Worm (Caenorhabditis elegans) whole organism, early embryonic: ENCODE data around the gene W08G11.3.

ENCODE experiments used
- ama-1 ChIP-seq: fragments of 150-350 bp; optimal IDR thresholded peaks from 2 replicates; lab custom pipeline; 2014
- ceh-13 ChIP-seq: fragments of 200-800 bp; sonication (Bioruptor generic); optimal IDR thresholded peaks from 2 replicates; lab custom pipeline; 2018; ENCODE audit warnings: mild to moderate bottlenecking, missing genetic modification characterization, missing compliant biosample characterization
- ceh-36 ChIP-seq: sonication (generic microtip); optimal IDR thresholded peaks from 2 replicates; lab custom pipeline; 2016; ENCODE audit warnings: missing genetic modification characterization, inconsistent platforms, missing compliant biosample characterization
- ets-7 ChIP-seq: sonication (generic microtip); optimal IDR thresholded peaks from 2 replicates; lab custom pipeline; 2016; ENCODE audit warnings: missing genotype, missing genetic modification characterization, missing compliant biosample characterization
- pes-1 ChIP-seq: fragments of 200-800 bp; sonication (Bioruptor generic); IDR thresholded peaks from 2 replicates; pipeline ENCODE4 v1.3.6; 2022; ENCODE audit warnings: missing genetic modification reagents, missing genetic modification characterization, missing compliant biosample characterization
- sea-1 ChIP-seq: fragments of 200-800 bp; sonication (Bioruptor generic); conservative IDR thresholded peaks from 2 replicates; pipeline ENCODE4 v1.3.6; 2022; ENCODE audit warnings: missing genetic modification characterization, missing compliant biosample characterization
- tra-4 ChIP-seq: sonication (generic microtip); optimal IDR thresholded peaks from 2 replicates; lab custom pipeline; 2017; ENCODE audit warnings: missing genetic modification characterization, missing compliant biosample characterization

- TF ChIP-seq sea-1 (GFP tag; lab: Robert Waterston, UW), result no peak
- no peak for TF ChIP-seq ama-1 (lab: Kevin White, UChicago)
- TF ChIP-seq ets-7 (tag; lab: Kevin White, UChicago), result no peak
- no peak for TF ChIP-seq tra-4 (tag; lab: Kevin White, UChicago)
- no peak for TF ChIP-seq pes-1 (GFP tag; lab: Robert Waterston, UW)
- TF ChIP-seq ceh-13 (GFP tag; lab: Kevin White, UChicago), result no peak
- no peak for TF ChIP-seq ceh-36 (tag; lab: Kevin White, UChicago)
Observed at ce11 chrV:16346406-16347108, 20.9 kb upstream of the W08G11.3 start, which contains the start of the genes W08G11.5 and W08G11.1.
